Worm (Caenorhabditis elegans) whole organism, early embryonic: ENCODE measurements around the gene npr-19.

Source experiments
- B0310.2 ChIP-seq: sonication (generic microtip); optimal IDR thresholded peaks from 2 replicates; lab custom pipeline; 2016; ENCODE audit warnings: mild to moderate bottlenecking, missing genetic modification characterization, missing compliant biosample characterization
- F13C5.2 ChIP-seq: sonication (generic microtip); optimal IDR thresholded peaks from 2 replicates; lab custom pipeline; 2017; ENCODE audit warnings: mild to moderate bottlenecking, missing genetic modification characterization, inconsistent platforms, missing compliant biosample characterization
- aly-1 ChIP-seq: sonication (generic microtip); optimal IDR thresholded peaks from 2 replicates; lab custom pipeline; 2016; ENCODE audit warnings: missing genetic modification characterization, missing compliant biosample characterization
- ama-1 ChIP-seq: fragments of 150-350 bp; optimal IDR thresholded peaks from 2 replicates; lab custom pipeline; 2014
- ceh-13 ChIP-seq: fragments of 200-800 bp; sonication (Bioruptor generic); optimal IDR thresholded peaks from 2 replicates; lab custom pipeline; 2018; ENCODE audit warnings: mild to moderate bottlenecking, missing genetic modification characterization, missing compliant biosample characterization
- ceh-36 ChIP-seq: sonication (generic microtip); optimal IDR thresholded peaks from 2 replicates; lab custom pipeline; 2016; ENCODE audit warnings: missing genetic modification characterization, inconsistent platforms, missing compliant biosample characterization
- ets-7 ChIP-seq: sonication (generic microtip); optimal IDR thresholded peaks from 2 replicates; lab custom pipeline; 2016; ENCODE audit warnings: missing genotype, missing genetic modification characterization, missing compliant biosample characterization
- flt-1 ChIP-seq: fragments of 200-800 bp; sonication (Bioruptor generic); IDR thresholded peaks from 2 replicates; pipeline ENCODE4 v1.3.6; 2022; ENCODE audit warnings: missing genetic modification characterization, missing compliant biosample characterization
- hmbx-1 ChIP-seq: sonication (generic microtip); optimal IDR thresholded peaks from 2 replicates; lab custom pipeline; 2016; ENCODE audit warnings: mild to moderate bottlenecking, missing genetic modification characterization, missing compliant biosample characterization
- hmg-4 ChIP-seq: fragments of 200-800 bp; sonication (Bioruptor generic); optimal IDR thresholded peaks from 2 replicates; lab custom pipeline; 2018; ENCODE audit warnings: mild to moderate bottlenecking, missing genetic modification characterization, missing compliant biosample characterization
- hnd-1 ChIP-seq: sonication (generic microtip); optimal IDR thresholded peaks from 2 replicates; lab custom pipeline; 2016; ENCODE audit warnings: missing genetic modification characterization, missing compliant biosample characterization
- scrt-1 ChIP-seq: fragments of 200-800 bp; sonication (Bioruptor generic); IDR thresholded peaks from 2 replicates; pipeline ENCODE4 v1.3.6; 2022; ENCODE audit warnings: missing genetic modification characterization, missing compliant biosample characterization
- sea-1 ChIP-seq: fragments of 200-800 bp; sonication (Bioruptor generic); conservative IDR thresholded peaks from 2 replicates; pipeline ENCODE4 v1.3.6; 2022; ENCODE audit warnings: missing genetic modification characterization, missing compliant biosample characterization
- tbx-37 ChIP-seq: fragments of 200-800 bp; sonication (Bioruptor generic); conservative IDR thresholded peaks from 2 replicates; pipeline ENCODE4 v1.3.6; 2022; ENCODE audit warnings: missing genetic modification reagents, missing genetic modification characterization, missing compliant biosample characterization

DNA sequence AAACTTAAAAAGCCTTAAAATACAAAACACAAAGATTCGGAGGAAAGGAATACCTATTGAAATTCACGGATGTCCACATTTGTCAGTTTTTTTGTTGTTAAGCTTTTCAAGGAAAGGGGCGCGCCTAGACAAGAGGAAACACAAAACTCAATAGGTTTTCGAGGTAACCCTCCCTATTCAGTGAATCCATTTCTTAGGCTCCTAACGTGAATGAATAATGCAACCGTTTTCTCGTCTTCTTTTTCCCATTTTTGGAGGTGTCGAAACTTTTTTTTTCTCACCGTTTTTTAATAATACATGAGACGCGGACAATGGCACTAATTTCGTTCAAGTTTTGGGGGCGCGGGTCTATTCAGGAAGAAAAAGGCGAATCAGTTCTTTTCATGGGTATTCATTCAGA is 1.5 kb upstream of the npr-19 start:
- TF ChIP-seq F13C5.2 (tag; lab: Kevin White, UChicago) (no peak), B0310.2 (tag; lab: Kevin White, UChicago) (no peak), sea-1 (no peak), scrt-1 (no peak), ama-1 (no peak), tbx-37 (GFP tag; lab: Robert Waterston, UW) (no peak), ceh-36 (tag; lab: Kevin White, UChicago) (no peak), aly-1 (tag; lab: Kevin White, UChicago) (no peak), hmbx-1 (tag; lab: Kevin White, UChicago) (no peak), hnd-1 (no peak), flt-1 (no peak), ceh-13 (GFP tag; lab: Kevin White, UChicago) (no peak), hmg-4 (GFP tag; lab: Kevin White, UChicago) (no peak), ets-7 (tag; lab: Kevin White, UChicago) (no peak)
